Worm (Caenorhabditis elegans): ENCODE measurements around the gene cutl-17.

- TF ChIP-seq nhr-237 (tag; optimal IDR thresholded peaks at IDR 0.05) (no peak), elt-1 (tag; optimal IDR thresholded peaks at IDR 0.05; ENCODE audit: borderline replicate concordance, insufficient read depth) (no peak), unc-62 (GFP tag; optimal IDR thresholded peaks at IDR 0.05) (no peak)
These were observed 16.4 kb downstream of the cutl-17 start, which contains the start of gene idh-1 for ce11 chrIV:9440880-9441336.
